Fruit fly (Drosophila melanogaster): ENCODE measurements around the gene CG42789.

CG42789 gene

DNA sequence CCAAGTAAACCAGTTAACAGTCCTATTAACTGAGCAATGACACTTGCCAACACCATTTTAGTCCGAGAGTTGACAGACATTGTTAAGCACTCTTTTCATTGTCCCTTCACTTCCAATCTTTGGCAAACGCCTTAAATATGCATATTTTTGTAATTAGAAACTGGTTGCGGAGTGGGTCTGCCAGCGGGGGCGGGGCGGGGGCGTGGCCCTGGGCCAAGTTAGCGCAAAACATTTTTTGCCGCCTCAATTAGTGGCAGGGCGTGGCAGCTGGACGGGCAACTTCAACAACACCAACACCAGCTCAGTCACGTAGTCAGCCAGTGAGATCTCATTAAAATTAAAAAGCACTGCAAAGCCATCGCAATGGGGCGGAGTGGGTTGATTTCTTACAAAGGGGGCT is 22.3 kb downstream of the CG42789 start:
- TF ChIP-seq Sin3A (optimal IDR thresholded peaks at IDR 0.05) (no peak), psq (optimal IDR thresholded peaks at IDR 0.05) (no peak), h (optimal IDR thresholded peaks at IDR 0.05) (no peak), Myc (optimal IDR thresholded peaks at IDR 0.05) (no peak), ttk (optimal IDR thresholded peaks at IDR 0.05) (no peak), insv (optimal IDR thresholded peaks at IDR 0.05) (no peak)

DNA sequence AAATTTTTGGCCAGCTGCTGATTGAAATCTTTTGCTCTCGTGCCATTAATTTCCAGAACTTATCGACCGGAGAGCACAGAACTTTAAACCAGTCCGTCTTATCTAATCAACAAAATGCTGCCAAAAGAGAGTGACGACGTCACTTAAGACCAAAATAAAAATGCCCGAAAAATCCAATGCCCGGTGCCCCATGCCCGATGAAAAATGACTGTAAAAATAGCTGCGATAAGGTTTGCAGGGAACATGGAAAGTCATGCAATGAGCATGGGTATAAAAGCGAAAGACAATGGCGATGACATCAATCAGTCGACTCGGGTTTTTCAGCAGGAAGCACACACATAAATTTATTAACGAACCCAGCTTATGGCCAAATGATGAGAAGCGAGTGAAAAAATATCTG is 46.7 kb downstream of the CG42789 start, which contains the start of gene CG14247:
TSS of gene CG14247 (plus strand) at position 301 of the 400 bp plus-strand sequence.
- TF ChIP-seq Sin3A (optimal IDR thresholded peaks at IDR 0.05) (no peak), psq (optimal IDR thresholded peaks at IDR 0.05) (no peak), h (optimal IDR thresholded peaks at IDR 0.05) (no peak), ttk (optimal IDR thresholded peaks at IDR 0.05) (no peak)

DNA sequence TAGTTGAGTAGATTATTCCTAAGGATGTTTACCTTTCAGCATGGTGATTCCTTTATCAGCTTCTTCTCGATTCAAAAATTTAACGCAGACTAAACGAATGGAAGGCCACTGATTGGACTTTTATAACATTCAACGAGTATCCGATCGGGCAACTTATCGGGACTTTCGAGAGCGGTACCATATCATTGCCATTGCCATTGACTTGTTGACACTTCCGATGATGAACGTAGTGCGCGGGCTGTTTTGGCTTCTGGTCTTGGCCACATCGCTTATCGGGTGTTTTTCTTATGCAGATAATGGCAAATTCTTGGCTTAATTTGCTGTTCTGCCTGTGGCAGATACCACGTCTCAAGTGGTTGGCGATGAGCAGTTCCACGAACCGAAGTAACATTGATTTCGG is 47.8 kb downstream of the CG42789 start, which contains the start of gene CG6403:
TSS of gene CG6403 (minus strand) at position 101 of the 400 bp plus-strand sequence.
- TF ChIP-seq ttk (optimal IDR thresholded peaks at IDR 0.05) (no peak), h (optimal IDR thresholded peaks at IDR 0.05) (no peak), insv (optimal IDR thresholded peaks at IDR 0.05) (no peak), Sin3A (optimal IDR thresholded peaks at IDR 0.05) (no peak), psq (optimal IDR thresholded peaks at IDR 0.05) (no peak), Myc (optimal IDR thresholded peaks at IDR 0.05) (no peak)

Measured in Kc167 (cell line).